Worm (Caenorhabditis elegans) whole organism, L4 larva: ENCODE data around the gene F53C3.1.

Source experiments
- F26F4.8 ChIP-seq: fragments of 200-800 bp; sonication (Bioruptor generic); conservative IDR thresholded peaks from 2 replicates; pipeline ENCODE4 v1.3.6; 2022; ENCODE audit warnings: missing genetic modification characterization, missing compliant biosample characterization
- F37D6.2 ChIP-seq: sonication (generic microtip); optimal IDR thresholded peaks from 2 replicates; lab custom pipeline; 2016; ENCODE audit warnings: mild to moderate bottlenecking, missing genetic modification characterization, missing compliant biosample characterization
- T20F7.1 ChIP-seq: fragments of 200-800 bp; sonication (Bioruptor generic); optimal IDR thresholded peaks from 2 replicates; lab custom pipeline; 2018; ENCODE audit warnings: mild to moderate bottlenecking, missing genetic modification characterization, missing compliant biosample characterization
- Y105C5A.15 ChIP-seq: fragments of 200-800 bp; sonication (Bioruptor generic); IDR thresholded peaks from 2 replicates; pipeline ENCODE4 v1.3.6; 2022; ENCODE audit warnings: missing genetic modification characterization, missing compliant biosample characterization
- Y5F2A.4 ChIP-seq: fragments of 200-800 bp; sonication (Bioruptor generic); optimal IDR thresholded peaks from 2 replicates; lab custom pipeline; 2018; ENCODE audit warnings: mild to moderate bottlenecking, missing genetic modification characterization, missing compliant biosample characterization
- Y75B8A.6 ChIP-seq: fragments of 200-800 bp; sonication (Bioruptor generic); IDR thresholded peaks from 2 replicates; pipeline ENCODE4 v1.3.6; 2022; ENCODE audit warnings: missing genetic modification reagents, missing genetic modification characterization, missing compliant biosample characterization
- aha-1 ChIP-seq: fragments of 150-350 bp; peaks from one replicate; lab custom pipeline; 2014; ENCODE audit warnings: missing biosample characterization, missing genetic modification characterization
- arid-1 ChIP-seq: fragments of 200-800 bp; sonication (Bioruptor generic); conservative IDR thresholded peaks from 2 replicates; pipeline ENCODE4 v1.3.6; 2022; ENCODE audit warnings: missing genetic modification reagents, missing genetic modification characterization, missing compliant biosample characterization
- ceh-32 ChIP-seq: sonication (generic microtip); optimal IDR thresholded peaks from 2 replicates; lab custom pipeline; 2016; ENCODE audit warnings: mild to moderate bottlenecking, missing genetic modification characterization, missing compliant biosample characterization; ENCODE audit not compliant: poor library complexity
- ceh-44 ChIP-seq: fragments of 200-800 bp; sonication (Bioruptor generic); IDR thresholded peaks from 2 replicates; pipeline ENCODE4 v1.3.6; 2022; ENCODE audit warnings: missing genetic modification reagents, missing genetic modification characterization, missing compliant biosample characterization
- ces-1 ChIP-seq: fragments of 150-350 bp; sonication (generic microtip); optimal IDR thresholded peaks from 4 replicates; lab custom pipeline; 2014; ENCODE audit warnings: missing biosample characterization, missing genetic modification reagents, missing genetic modification characterization
- daf-8 ChIP-seq: fragments of 200-800 bp; sonication (Bioruptor generic); IDR thresholded peaks from 2 replicates; pipeline ENCODE4 v1.3.6; 2022; ENCODE audit warnings: missing genetic modification characterization, missing compliant biosample characterization
- dpl-1 ChIP-seq: fragments of 150-350 bp; optimal IDR thresholded peaks from 2 replicates; lab custom pipeline; 2014; ENCODE audit warnings: missing biosample characterization, missing genetic modification reagents, missing genetic modification characterization
- fkh-10 ChIP-seq: fragments of 150-350 bp; optimal IDR thresholded peaks from 2 replicates; lab custom pipeline; 2014; ENCODE audit warnings: missing biosample characterization, missing genetic modification reagents, missing genetic modification characterization
- fos-1 ChIP-seq: fragments of 150-350 bp; optimal IDR thresholded peaks from 2 replicates; lab custom pipeline; 2014; ENCODE audit warnings: missing biosample characterization, missing genetic modification characterization
- jun-1 ChIP-seq: fragments of 150-350 bp; optimal IDR thresholded peaks from 2 replicates; lab custom pipeline; 2014; ENCODE audit warnings: missing biosample characterization, missing genetic modification reagents, missing genetic modification characterization
- lsy-2 ChIP-seq, 2 experiments: fragments of 150-350 bp in 1 of 2; sonication (generic microtip) in 1 of 2; optimal IDR thresholded peaks; 2 replicates each; lab custom pipeline; 2014 to 2017; ENCODE audit warnings: missing biosample characterization in 2 of 2, missing genetic modification characterization in 2 of 2
- madf-5 ChIP-seq, 2 experiments: fragments of 200-800 bp; sonication (Bioruptor generic); IDR thresholded peaks; 2 replicates each; pipeline ENCODE4 v1.3.6; 2022; ENCODE audit warnings: missing compliant biosample characterization in 2 of 2, missing genetic modification characterization in 2 of 2
- mdt-29 ChIP-seq: fragments of 200-800 bp; sonication (Bioruptor generic); IDR thresholded peaks from 2 replicates; pipeline ENCODE4 v1.3.6; 2022; ENCODE audit warnings: missing genetic modification reagents, missing genetic modification characterization, missing compliant biosample characterization
- mes-2 ChIP-seq: sonication (generic microtip); optimal IDR thresholded peaks from 2 replicates; lab custom pipeline; 2016; ENCODE audit warnings: missing genotype, mild to moderate bottlenecking, missing genetic modification characterization, missing compliant biosample characterization; ENCODE audit not compliant: poor library complexity, severe bottlenecking
- mxl-2 ChIP-seq: fragments of 200-800 bp; sonication (Bioruptor generic); conservative IDR thresholded peaks from 2 replicates; pipeline ENCODE4 v1.3.6; 2022; ENCODE audit warnings: missing genetic modification reagents, missing genetic modification characterization, missing compliant biosample characterization
- nhr-102 ChIP-seq: sonication (generic microtip); optimal IDR thresholded peaks from 2 replicates; lab custom pipeline; 2016; ENCODE audit warnings: mild to moderate bottlenecking, missing genetic modification characterization, moderate library complexity, missing compliant biosample characterization
- nhr-237 ChIP-seq: sonication (generic microtip); optimal IDR thresholded peaks from 2 replicates; lab custom pipeline; 2017; ENCODE audit warnings: missing biosample characterization, missing genetic modification characterization
- nhr-25 ChIP-seq: sonication (generic microtip); optimal IDR thresholded peaks from 2 replicates; lab custom pipeline; 2017; ENCODE audit warnings: missing genetic modification characterization, mild to moderate bottlenecking, missing compliant biosample characterization, antibody characterized with exemption, moderate library complexity, borderline replicate concordance; ENCODE audit not compliant: insufficient read depth
- nhr-28 ChIP-seq: fragments of 150-350 bp; optimal IDR thresholded peaks from 2 replicates; lab custom pipeline; 2014; ENCODE audit warnings: missing biosample characterization, missing genetic modification characterization
- nhr-48 ChIP-seq: sonication (generic microtip); optimal IDR thresholded peaks from 2 replicates; lab custom pipeline; 2016; ENCODE audit warnings: mild to moderate bottlenecking, missing genetic modification characterization, missing compliant biosample characterization
- nhr-76 ChIP-seq: fragments of 150-350 bp; optimal IDR thresholded peaks from 2 replicates; lab custom pipeline; 2014; ENCODE audit warnings: missing biosample characterization, missing genetic modification characterization
- php-3 ChIP-seq: fragments of 200-800 bp; sonication (Bioruptor generic); IDR thresholded peaks from 2 replicates; pipeline ENCODE4 v1.3.6; 2022; ENCODE audit warnings: missing genetic modification reagents, missing genetic modification characterization, missing compliant biosample characterization
- saeg-2 ChIP-seq: fragments of 200-800 bp; sonication (Bioruptor generic); IDR thresholded peaks from 2 replicates; pipeline ENCODE4 v1.3.6; 2022; ENCODE audit warnings: missing genetic modification reagents, missing genetic modification characterization, missing compliant biosample characterization
- sdz-12 ChIP-seq: fragments of 200-800 bp; sonication (Bioruptor generic); optimal IDR thresholded peaks from 2 replicates; lab custom pipeline; 2018; ENCODE audit warnings: mild to moderate bottlenecking, missing genetic modification characterization, missing compliant biosample characterization
- set-16 ChIP-seq: fragments of 200-800 bp; sonication (Bioruptor generic); IDR thresholded peaks from 2 replicates; pipeline ENCODE4 v1.3.6; 2022; ENCODE audit warnings: missing genetic modification reagents, missing genetic modification characterization, missing compliant biosample characterization
- tag-97 ChIP-seq: fragments of 200-800 bp; sonication (Bioruptor generic); IDR thresholded peaks from 2 replicates; pipeline ENCODE4 v1.3.6; 2022; ENCODE audit warnings: missing genetic modification characterization, missing compliant biosample characterization
- unc-62 ChIP-seq, 3 experiments: fragments of 150-350 bp in 1 of 3; sonication (generic microtip); optimal IDR thresholded peaks in 2 of 3; peaks in 1 of 3; 1 replicate in 1 of 3; 2 replicates in 2 of 3; lab custom pipeline; 2014 to 2017; ENCODE audit warnings: missing biosample characterization in 3 of 3, missing genetic modification characterization in 3 of 3, missing genetic modification reagents in 3 of 3, missing genotype in 1 of 3
- zip-11 ChIP-seq: fragments of 200-800 bp; sonication (Bioruptor generic); IDR thresholded peaks from 2 replicates; pipeline ENCODE4 v1.3.6; 2022; ENCODE audit warnings: missing genetic modification characterization, missing compliant biosample characterization
- zip-2 ChIP-seq: fragments of 150-350 bp; optimal IDR thresholded peaks from 2 replicates; lab custom pipeline; 2014; ENCODE audit warnings: missing biosample characterization, missing genetic modification characterization

Gene F53C3.1

ce11 chrII:3911716-3912115, at the start of gene F53C3.1:
Gene F53C3.1 (plus strand): TSS chrII:3912016.
- TF ChIP-seq daf-8: no peak
- no peak for TF ChIP-seq sdz-12 (GFP tag; lab: Kevin White, UChicago)
- no peak for TF ChIP-seq fkh-10 (GFP tag; lab: Kevin White, UChicago)
- TF ChIP-seq ceh-44 (GFP tag; lab: Robert Waterston, UW): no peak
- no peak for TF ChIP-seq set-16 (GFP tag; lab: Robert Waterston, UW)

- no peak for TF ChIP-seq nhr-28 (tag; lab: Kevin White, UChicago)
- TF ChIP-seq nhr-237 (tag; lab: Kevin White, UChicago): no peak
- no peak for TF ChIP-seq aha-1 (tag; lab: Kevin White, UChicago)
- no peak for TF ChIP-seq Y75B8A.6 (GFP tag; lab: Robert Waterston, UW)
- no peak for TF ChIP-seq nhr-48 (tag; lab: Kevin White, UChicago)
- TF ChIP-seq Y5F2A.4 (GFP tag; lab: Kevin White, UChicago): no peak
- TF ChIP-seq ceh-32: no peak
- TF ChIP-seq nhr-25 (tag; lab: Kevin White, UChicago): no peak
- no peak for TF ChIP-seq nhr-102 (tag; lab: Kevin White, UChicago)
- no peak for TF ChIP-seq zip-11
- TF ChIP-seq lsy-2 (tag; optimal IDR thresholded peaks at IDR 0.05; lab: Kevin White, UChicago): no peak
Observed at ce11 chrII:3862053-3862452, 49.8 kb upstream of the F53C3.1 start.

ce11 chrII:3864652-3865051, 47.2 kb upstream of the F53C3.1 start, which contains the start of gene nhr-261:
Gene nhr-261 (minus strand): TSS chrII:3864752.
- TF ChIP-seq zip-2: no peak
- no peak for TF ChIP-seq mes-2 (tag; lab: Kevin White, UChicago)
- TF ChIP-seq madf-5 (GFP tag; IDR thresholded peaks at IDR 0.05; lab: Robert Waterston, UW): no peak

ce11 chrII:3869601-3870000, 42.2 kb upstream of the F53C3.1 start, which contains the start of gene oac-10:
Gene oac-10 (plus strand): TSS chrII:3869901.
- TF ChIP-seq Y105C5A.15 (GFP tag; lab: Robert Waterston, UW) (no peak), T20F7.1 (no peak), nhr-28 (tag; lab: Kevin White, UChicago) (no peak), nhr-76 (tag; lab: Kevin White, UChicago) (no peak), dpl-1 (GFP tag; lab: Kevin White, UChicago) (no peak), mxl-2 (no peak), jun-1 (tag; lab: Kevin White, UChicago) (no peak), mdt-29 (GFP tag; lab: Robert Waterston, UW) (no peak), arid-1 (GFP tag; lab: Robert Waterston, UW) (no peak), unc-62 (GFP tag; optimal IDR thresholded peaks at IDR 0.05 in 1 of 2; lab: Kevin White, UChicago) (no peak), unc-62 (tag; optimal IDR thresholded peaks at IDR 0.05; lab: Kevin White, UChicago) (no peak), ces-1 (GFP tag; lab: Kevin White, UChicago) (no peak), F26F4.8 (GFP tag; lab: Robert Waterston, UW) (no peak), tag-97 (GFP tag; lab: Robert Waterston, UW) (no peak), php-3 (no peak), aha-1 (tag; lab: Kevin White, UChicago) (no peak), fos-1 (tag; lab: Kevin White, UChicago) (no peak), saeg-2 (GFP tag; lab: Robert Waterston, UW) (no peak), F37D6.2 (tag; lab: Kevin White, UChicago) (no peak)
